Fruit fly (Drosophila melanogaster): Measurements from ENCODE around the gene Sras.

dm6 chr3L:5580490-5581116 lies 17.0 kb downstream of the Sras start:
- TF ChIP-seq Ets21C (GFP tag; optimal IDR thresholded peaks at IDR 0.05) = no peak
- no peak for TF ChIP-seq achi (GFP tag; optimal IDR thresholded peaks at IDR 0.05)
- no peak for TF ChIP-seq CG1621 (tag; optimal IDR thresholded peaks at IDR 0.05)
- TF ChIP-seq fd59A (GFP tag; optimal IDR thresholded peaks at IDR 0.05) = no peak
- TF ChIP-seq Gug (GFP tag; IDR thresholded peaks at IDR 0.05) = no peak
- no peak for TF ChIP-seq dsx (GFP tag; optimal IDR thresholded peaks at IDR 0.05; ENCODE audit: poor library complexity, severe bottlenecking)
- TF ChIP-seq lz (GFP tag; optimal IDR thresholded peaks at IDR 0.05) = no peak
- TF ChIP-seq acj6 (GFP tag; optimal IDR thresholded peaks at IDR 0.05) = no peak
